Worm (Caenorhabditis elegans) whole organism, L1 larva: ENCODE results near the gene T19D2.3.

Source experiments
- alr-1 ChIP-seq: fragments of 200-800 bp; sonication (Bioruptor generic); optimal IDR thresholded peaks from 2 replicates; lab custom pipeline; 2018; ENCODE audit warnings: borderline replicate concordance, mild to moderate bottlenecking, missing genetic modification characterization, missing compliant biosample characterization
- ceh-82 ChIP-seq, 3 experiments: fragments of 150-350 bp in 1 of 3; sonication (generic microtip) in 2 of 3; optimal IDR thresholded peaks; 2 replicates each; lab custom pipeline; 2014 to 2017; ENCODE audit warnings: missing biosample characterization in 3 of 3, missing genetic modification characterization in 3 of 3
- dpl-1 ChIP-seq, 3 experiments: fragments of 150-350 bp in 2 of 3; sonication (generic microtip) in 1 of 3; optimal IDR thresholded peaks; 2 replicates each; lab custom pipeline; 2014 to 2017; ENCODE audit warnings: missing biosample characterization in 3 of 3, missing genetic modification characterization in 3 of 3, missing genetic modification reagents in 3 of 3
- irx-1 ChIP-seq: sonication (generic microtip); optimal IDR thresholded peaks from 2 replicates; lab custom pipeline; 2016; ENCODE audit warnings: missing genetic modification characterization, missing compliant biosample characterization
- isw-1 ChIP-seq: fragments of 200-800 bp; sonication (Bioruptor generic); IDR thresholded peaks from 2 replicates; pipeline ENCODE4 v1.3.6; 2022; ENCODE audit warnings: missing genetic modification characterization, missing compliant biosample characterization
- nhr-84 ChIP-seq: sonication (generic microtip); optimal IDR thresholded peaks from 2 replicates; lab custom pipeline; 2017; ENCODE audit warnings: missing biosample characterization, missing genetic modification characterization
- snpc-4 ChIP-seq: fragments of 150-350 bp; optimal IDR thresholded peaks from 2 replicates; lab custom pipeline; 2014; ENCODE audit warnings: missing biosample characterization, missing genetic modification characterization
- snu-23 ChIP-seq: sonication (generic microtip); optimal IDR thresholded peaks from 2 replicates; lab custom pipeline; 2016; ENCODE audit warnings: missing genetic modification characterization, missing compliant biosample characterization
- zag-1 ChIP-seq: fragments of 150-350 bp; optimal IDR thresholded peaks from 2 replicates; lab custom pipeline; 2014; ENCODE audit warnings: missing biosample characterization, missing genetic modification characterization
- ztf-4 ChIP-seq: fragments of 150-350 bp; optimal IDR thresholded peaks from 2 replicates; lab custom pipeline; 2014; ENCODE audit warnings: missing biosample characterization, missing genetic modification characterization

- TF ChIP-seq snu-23 (GFP tag; lab: Kevin White, UChicago) (peak; percentile 19), irx-1 (tag; lab: Kevin White, UChicago) (no peak), zag-1 (no peak), ztf-4 (tag; lab: Kevin White, UChicago) (no peak), ceh-82 (tag; optimal IDR thresholded peaks at IDR 0.05; lab: Kevin White, UChicago) (peak in 1 of 3 experiments; percentile 3), alr-1 (tag; lab: Kevin White, UChicago) (no peak), nhr-84 (tag; lab: Kevin White, UChicago) (no peak), dpl-1 (GFP tag; optimal IDR thresholded peaks at IDR 0.05; lab: Kevin White, UChicago) (no peak), snpc-4 (no peak), isw-1 (no peak)
These were observed 30.3 kb downstream of the T19D2.3 start for ce11 chrX:3969353-3969752.
